Fruit fly (Drosophila melanogaster): ENCODE data around the gene Ho.

DNA sequence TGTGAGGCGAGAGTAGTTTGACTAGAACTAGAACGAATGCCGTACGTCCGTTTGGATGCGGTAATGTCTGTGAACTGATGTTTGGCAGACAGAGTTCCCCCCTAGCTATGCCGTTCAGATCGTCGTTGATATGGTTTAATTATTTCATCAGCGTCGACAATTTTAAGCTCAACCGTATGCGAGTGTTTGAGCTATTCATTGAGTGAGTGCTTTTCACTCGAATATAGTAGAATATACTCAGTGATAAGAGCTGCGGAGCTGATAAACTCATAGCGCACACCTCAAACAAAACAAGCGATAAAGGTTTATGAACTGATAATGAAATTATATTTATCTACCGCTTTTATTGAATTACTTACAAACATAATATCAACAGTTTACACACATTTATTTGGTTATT, 8.5 kb downstream of the Ho start, which contains the start of gene CG6834:
- TF ChIP-seq psq (optimal IDR thresholded peaks at IDR 0.05) (no peak), Myc (optimal IDR thresholded peaks at IDR 0.05) (no peak), insv (optimal IDR thresholded peaks at IDR 0.05) (no peak)

All from Kc167 (cell line).